Worm (Caenorhabditis elegans): ENCODE data around the gene H13N06.7.

ce11 chrX:15493322-15493721 is 9.6 kb upstream of the H13N06.7 start, which contains the start of gene gob-1:
- TF ChIP-seq ets-7 (tag; optimal IDR thresholded peaks at IDR 0.05) (no peak), ama-1 (optimal IDR thresholded peaks at IDR 0.05) (no peak), hnd-1 (tag; optimal IDR thresholded peaks at IDR 0.05) (no peak), ceh-36 (tag; optimal IDR thresholded peaks at IDR 0.05) (no peak), pes-1 (GFP tag; IDR thresholded peaks at IDR 0.05) (no peak), ceh-13 (GFP tag; optimal IDR thresholded peaks at IDR 0.05) (no peak), flt-1 (GFP tag; IDR thresholded peaks at IDR 0.05) (no peak), sea-1 (GFP tag; conservative IDR thresholded peaks at IDR 0.05) (no peak), aly-1 (tag; optimal IDR thresholded peaks at IDR 0.05) (no peak), hmbx-1 (tag; optimal IDR thresholded peaks at IDR 0.05) (no peak), tra-4 (tag; optimal IDR thresholded peaks at IDR 0.05) (no peak)

Measured in whole organism, early embryonic.